Fruit fly (Drosophila melanogaster) whole organism, prepupa: ENCODE data around the gene witty.

Experiments used
- Blimp-1 ChIP-seq: fragments of 200-800 bp; sonication (Bioruptor generic); optimal IDR thresholded peaks from 3 replicates; lab custom pipeline; 2017; ENCODE audit warnings: missing biosample characterization, missing genetic modification characterization, mild to moderate bottlenecking, moderate library complexity, missing genetic modification reagents
- CG10631 ChIP-seq: fragments of 200-800 bp; sonication (Bioruptor generic); optimal IDR thresholded peaks from 2 replicates; lab custom pipeline; 2016; ENCODE audit warnings: missing biosample characterization, missing genetic modification characterization
- CG10669 ChIP-seq: fragments of 200-800 bp; sonication (Bioruptor generic); optimal IDR thresholded peaks from 3 replicates; lab custom pipeline; 2018; ENCODE audit warnings: missing biosample characterization, mild to moderate bottlenecking, missing genetic modification characterization, moderate library complexity
- CG11294 ChIP-seq: fragments of 200-800 bp; sonication (Bioruptor generic); IDR thresholded peaks from 2 replicates; pipeline ENCODE4 v1.3.6; 2022; ENCODE audit warnings: missing biosample characterization, missing genetic modification characterization
- CG11902 ChIP-seq: fragments of 200-800 bp; sonication (Bioruptor generic); optimal IDR thresholded peaks from 3 replicates; lab custom pipeline; 2016; ENCODE audit warnings: missing biosample characterization, missing genetic modification characterization
- CG15336 ChIP-seq: fragments of 200-800 bp; sonication (Bioruptor generic); IDR thresholded peaks from 2 replicates; pipeline ENCODE4 v1.3.6; 2022; ENCODE audit warnings: missing biosample characterization, missing genetic modification characterization
- CG31627 ChIP-seq: fragments of 200-800 bp; sonication (Bioruptor generic); optimal IDR thresholded peaks from 3 replicates; lab custom pipeline; 2016; ENCODE audit warnings: missing biosample characterization, missing genetic modification characterization
- CG32006 ChIP-seq: fragments of 200-800 bp; sonication (Bioruptor generic); optimal IDR thresholded peaks from 3 replicates; lab custom pipeline; 2017; ENCODE audit warnings: missing biosample characterization, mild to moderate bottlenecking, missing genetic modification characterization
- CG3919 ChIP-seq: fragments of 200-800 bp; sonication (Bioruptor generic); optimal IDR thresholded peaks from 3 replicates; lab custom pipeline; 2016; ENCODE audit warnings: missing biosample characterization, missing genetic modification characterization
- CG4318 ChIP-seq: fragments of 200-800 bp; sonication (Bioruptor generic); optimal IDR thresholded peaks from 3 replicates; lab custom pipeline; 2017; ENCODE audit warnings: missing biosample characterization, mild to moderate bottlenecking, missing genetic modification characterization
- CG6163 ChIP-seq: fragments of 200-800 bp; sonication (Bioruptor generic); IDR thresholded peaks from 3 replicates; pipeline ENCODE4 v1.3.6; 2022; ENCODE audit warnings: missing biosample characterization, missing genetic modification characterization
- CG6276 ChIP-seq: fragments of 200-800 bp; sonication (Bioruptor generic); optimal IDR thresholded peaks from 2 replicates; lab custom pipeline; 2017; ENCODE audit warnings: missing biosample characterization, mild to moderate bottlenecking, missing genetic modification characterization
- CG6792 ChIP-seq: fragments of 200-800 bp; sonication (Bioruptor generic); optimal IDR thresholded peaks from 3 replicates; lab custom pipeline; 2016; ENCODE audit warnings: missing biosample characterization, missing genetic modification characterization
- CG6808 ChIP-seq: fragments of 200-800 bp; sonication (Bioruptor generic); optimal IDR thresholded peaks from 3 replicates; lab custom pipeline; 2017; ENCODE audit warnings: missing biosample characterization, missing genetic modification characterization, mild to moderate bottlenecking, moderate library complexity, missing genetic modification reagents
- CG8119 ChIP-seq: fragments of 200-800 bp; sonication (Bioruptor generic); IDR thresholded peaks from 3 replicates; pipeline ENCODE4 v1.3.6; 2022; ENCODE audit warnings: missing biosample characterization, missing genetic modification characterization
- CG8319 ChIP-seq: fragments of 200-800 bp; sonication (Bioruptor generic); optimal IDR thresholded peaks from 3 replicates; lab custom pipeline; 2016; ENCODE audit warnings: missing biosample characterization, missing genetic modification characterization
- CG8632 ChIP-seq: fragments of 200-800 bp; sonication (Bioruptor generic); optimal IDR thresholded peaks from 3 replicates; lab custom pipeline; 2016; ENCODE audit warnings: missing biosample characterization, missing genetic modification characterization
- CG9139 ChIP-seq: fragments of 200-800 bp; sonication (Bioruptor generic); optimal IDR thresholded peaks from 3 replicates; lab custom pipeline; 2017; ENCODE audit warnings: missing biosample characterization, mild to moderate bottlenecking, missing genetic modification characterization
- Eip78C ChIP-seq: fragments of 200-800 bp; sonication (Bioruptor generic); peaks from one replicate; lab custom pipeline; 2016; ENCODE audit warnings: missing biosample characterization, missing genetic modification characterization
- Eip93F ChIP-seq: fragments of 200-800 bp; sonication (Bioruptor generic); optimal IDR thresholded peaks from 2 replicates; lab custom pipeline; 2016; ENCODE audit warnings: missing biosample characterization, mild to moderate bottlenecking, missing genetic modification characterization
- Ets21C ChIP-seq: fragments of 200-800 bp; sonication (Bioruptor generic); optimal IDR thresholded peaks from 3 replicates; lab custom pipeline; 2016; ENCODE audit warnings: missing biosample characterization, missing genetic modification characterization
- Gug ChIP-seq: fragments of 200-800 bp; sonication (Bioruptor generic); IDR thresholded peaks from 2 replicates; pipeline ENCODE4 v1.3.6; 2022; ENCODE audit warnings: missing biosample characterization, missing genetic modification characterization
- Hr38 ChIP-seq: sonication (Bioruptor generic); optimal IDR thresholded peaks from 2 replicates; lab custom pipeline; 2016; ENCODE audit warnings: missing biosample characterization, missing genetic modification characterization
- Hr39 ChIP-seq: fragments of 200-800 bp; sonication (Bioruptor generic); optimal IDR thresholded peaks from 2 replicates; lab custom pipeline; 2016; ENCODE audit warnings: missing biosample characterization, missing genetic modification characterization
- Hr4 ChIP-seq: fragments of 200-800 bp; sonication (Bioruptor generic); optimal IDR thresholded peaks from 3 replicates; lab custom pipeline; 2016; ENCODE audit warnings: missing biosample characterization, missing genetic modification characterization
- Lpt ChIP-seq: fragments of 200-800 bp; sonication (Bioruptor generic); optimal IDR thresholded peaks from 3 replicates; lab custom pipeline; 2016; ENCODE audit warnings: missing biosample characterization, missing genetic modification characterization
- Met ChIP-seq: fragments of 200-800 bp; sonication (Bioruptor generic); optimal IDR thresholded peaks from 3 replicates; lab custom pipeline; 2016; ENCODE audit warnings: missing biosample characterization, missing genetic modification characterization
- OdsH ChIP-seq: fragments of 200-800 bp; sonication (Bioruptor generic); optimal IDR thresholded peaks from 3 replicates; lab custom pipeline; 2016; ENCODE audit warnings: missing biosample characterization, missing genetic modification characterization
- Smox ChIP-seq: fragments of 200-800 bp; sonication (Bioruptor generic); optimal IDR thresholded peaks from 3 replicates; lab custom pipeline; 2016; ENCODE audit warnings: missing biosample characterization, missing genetic modification characterization
- Sox102F ChIP-seq: fragments of 200-800 bp; sonication (Bioruptor generic); optimal IDR thresholded peaks from 2 replicates; lab custom pipeline; 2016; ENCODE audit warnings: missing biosample characterization, mild to moderate bottlenecking, missing genetic modification characterization
- Sox14 ChIP-seq: fragments of 200-800 bp; sonication (Bioruptor generic); optimal IDR thresholded peaks from 3 replicates; lab custom pipeline; 2016; ENCODE audit warnings: missing biosample characterization, missing genetic modification characterization
- Sox15 ChIP-seq: fragments of 200-800 bp; sonication (Bioruptor generic); optimal IDR thresholded peaks from 3 replicates; lab custom pipeline; 2016; ENCODE audit warnings: missing biosample characterization, missing genetic modification characterization
- acj6 ChIP-seq: fragments of 200-800 bp; sonication (Bioruptor generic); optimal IDR thresholded peaks from 3 replicates; lab custom pipeline; 2016; ENCODE audit warnings: missing biosample characterization, missing genetic modification characterization
- eg ChIP-seq: fragments of 200-800 bp; sonication (Bioruptor generic); IDR thresholded peaks from 3 replicates; pipeline ENCODE4 v1.3.6; 2022; ENCODE audit warnings: missing biosample characterization, missing genetic modification characterization
- esn ChIP-seq: fragments of 200-800 bp; sonication (Bioruptor generic); optimal IDR thresholded peaks from 2 replicates; lab custom pipeline; 2016; ENCODE audit warnings: missing biosample characterization, mild to moderate bottlenecking, missing genetic modification characterization, moderate library complexity
- fd85E ChIP-seq: fragments of 200-800 bp; sonication (Bioruptor generic); optimal IDR thresholded peaks from 3 replicates; lab custom pipeline; 2016; ENCODE audit warnings: missing biosample characterization, missing genetic modification characterization
- fkh ChIP-seq: fragments of 200-800 bp; sonication (Bioruptor generic); optimal IDR thresholded peaks from 3 replicates; lab custom pipeline; 2017; ENCODE audit warnings: missing biosample characterization, mild to moderate bottlenecking, missing genetic modification characterization, moderate library complexity
- net ChIP-seq: fragments of 200-800 bp; sonication (Bioruptor generic); optimal IDR thresholded peaks from 3 replicates; lab custom pipeline; 2016; ENCODE audit warnings: missing biosample characterization, missing genetic modification characterization
- pdm3 ChIP-seq: fragments of 200-800 bp; sonication (Bioruptor generic); optimal IDR thresholded peaks from 3 replicates; lab custom pipeline; 2016; ENCODE audit warnings: missing biosample characterization, missing genetic modification characterization
- salr ChIP-seq, 2 experiments: fragments of 200-800 bp; sonication (Bioruptor generic); optimal IDR thresholded peaks; 3 replicates each; lab custom pipeline; 2016 to 2018; ENCODE audit warnings: missing biosample characterization in 2 of 2, missing genetic modification characterization in 2 of 2, mild to moderate bottlenecking in 1 of 2
- spab ChIP-seq: fragments of 200-800 bp; sonication (Bioruptor generic); optimal IDR thresholded peaks from 2 replicates; lab custom pipeline; 2017; ENCODE audit warnings: missing biosample characterization, mild to moderate bottlenecking, missing genetic modification characterization, missing genetic modification reagents
- ss ChIP-seq, 2 experiments: fragments of 200-800 bp; sonication (Bioruptor generic); optimal IDR thresholded peaks; 2 replicates in 1 of 2; 3 replicates in 1 of 2; lab custom pipeline; 2017 to 2018; ENCODE audit warnings: mild to moderate bottlenecking in 2 of 2, missing biosample characterization in 2 of 2, missing genetic modification characterization in 2 of 2, moderate library complexity in 1 of 2
- svp ChIP-seq: fragments of 200-800 bp; sonication (Bioruptor generic); peaks from one replicate; lab custom pipeline; 2016; ENCODE audit warnings: missing biosample characterization, missing genetic modification characterization

The witty gene

dm6 chr2L:8319858-8320525 is 18.1 kb upstream of the witty start, which contains the start of the genes mtsh and strat (continued):
- no peak for TF ChIP-seq Eip93F (GFP tag; lab: Kevin White, UChicago)
- TF ChIP-seq Blimp-1 (GFP tag; lab: Kevin White, UChicago), result peak; percentile 22
- no peak for TF ChIP-seq spab (GFP tag; lab: Kevin White, UChicago)
- peak; percentile 69 for TF ChIP-seq CG3919 (GFP tag; lab: Kevin White, UChicago)
- TF ChIP-seq Eip78C, result peak; percentile 81
- no peak for TF ChIP-seq ss (GFP tag; optimal IDR thresholded peaks at IDR 0.05; lab: Kevin White, UChicago)
- TF ChIP-seq CG6276, result no peak
- TF ChIP-seq CG8632, result no peak
- TF ChIP-seq eg, result peak; percentile 53; the same call in 2 of the 3 replicates
- no peak for TF ChIP-seq fd85E
- no peak for TF ChIP-seq Sox14 (GFP tag; lab: Kevin White, UChicago)
- no peak for TF ChIP-seq CG11294 (GFP tag; lab: Robert Waterston, UW)
- peak; percentile 6 for TF ChIP-seq CG9139
- TF ChIP-seq Hr38, result no peak
- TF ChIP-seq Sox102F, result no peak
- TF ChIP-seq CG6792, result no peak
- no peak for TF ChIP-seq CG11902 (GFP tag; lab: Kevin White, UChicago)
- TF ChIP-seq CG4318, result no peak
- no peak for TF ChIP-seq Hr4
- no peak for TF ChIP-seq Gug (GFP tag; lab: Robert Waterston, UW)
- no peak for TF ChIP-seq net (GFP tag; lab: Kevin White, UChicago)
- no peak for TF ChIP-seq Sox15 (GFP tag; lab: Kevin White, UChicago)
- peak; percentile 3 for TF ChIP-seq CG10631
- no peak for TF ChIP-seq pdm3 (GFP tag; lab: Kevin White, UChicago)
- no peak for TF ChIP-seq CG6163
- TF ChIP-seq salr (GFP tag; optimal IDR thresholded peaks at IDR 0.05; lab: Kevin White, UChicago), result peak in 1 of 2 experiments; percentile 32
- no peak for TF ChIP-seq CG15336 (GFP tag; lab: Robert Waterston, UW)
- TF ChIP-seq fkh (GFP tag; lab: Kevin White, UChicago), result peak; percentile 41
- TF ChIP-seq CG31627 (GFP tag; lab: Kevin White, UChicago), result no peak
- no peak for TF ChIP-seq Hr39 (GFP tag; lab: Kevin White, UChicago)
- TF ChIP-seq OdsH (GFP tag; lab: Kevin White, UChicago), result no peak

dm6 chr2L:8325150-8325549 is 12.9 kb upstream of the witty start, which contains the start of gene CG7781:
Gene CG7781 (minus strand): TSS chr2L:8325409.
- TF ChIP-seq Eip93F (GFP tag; lab: Kevin White, UChicago), result no peak
- 0 out of 3 replicates have a peak, but pooled peaks have one; percentile 13 for TF ChIP-seq CG8119 (GFP tag; lab: Robert Waterston, UW)
- TF ChIP-seq fkh (GFP tag; lab: Kevin White, UChicago), result no peak
- TF ChIP-seq Ets21C (GFP tag; lab: Kevin White, UChicago), result no peak
- no peak for TF ChIP-seq acj6 (GFP tag; lab: Kevin White, UChicago)
- TF ChIP-seq CG10669 (GFP tag; lab: Kevin White, UChicago), result no peak
- no peak for TF ChIP-seq CG8632
- no peak for TF ChIP-seq svp
- no peak for TF ChIP-seq ss (GFP tag; optimal IDR thresholded peaks at IDR 0.05; lab: Kevin White, UChicago)
- TF ChIP-seq Hr4, result no peak
- TF ChIP-seq CG11902 (GFP tag; lab: Kevin White, UChicago), result no peak
- TF ChIP-seq esn (GFP tag; lab: Kevin White, UChicago), result no peak
- TF ChIP-seq Met (GFP tag; lab: Kevin White, UChicago), result no peak
- 0 out of 3 replicates have a peak, but pooled peaks have one; percentile 13 for TF ChIP-seq eg
- TF ChIP-seq CG15336 (GFP tag; lab: Robert Waterston, UW), result peak; percentile 37; the same call in 1 of the 2 replicates
- TF ChIP-seq Smox (GFP tag; lab: Kevin White, UChicago), result no peak
- TF ChIP-seq CG9139, result no peak
- no peak for TF ChIP-seq Lpt (GFP tag; lab: Kevin White, UChicago)
- TF ChIP-seq CG8319 (GFP tag; lab: Kevin White, UChicago), result no peak
- TF ChIP-seq Sox102F, result no peak
- no peak for TF ChIP-seq CG32006 (GFP tag; lab: Kevin White, UChicago)
- no peak for TF ChIP-seq CG4318
- TF ChIP-seq CG6792, result no peak
- no peak for TF ChIP-seq CG6276
- no peak for TF ChIP-seq CG6808
- TF ChIP-seq salr (GFP tag; optimal IDR thresholded peaks at IDR 0.05; lab: Kevin White, UChicago), result no peak
